Worm (Caenorhabditis elegans) whole organism, late embryonic: ENCODE results near the gene F49H12.3.

Experiments used
- C38D4.7 ChIP-seq: fragments of 200-800 bp; sonication (Bioruptor generic); optimal IDR thresholded peaks from 2 replicates; lab custom pipeline; 2018; ENCODE audit warnings: mild to moderate bottlenecking, missing genetic modification characterization, moderate library complexity, missing compliant biosample characterization
- T23F11.4 ChIP-seq: fragments of 200-800 bp; sonication (Bioruptor generic); optimal IDR thresholded peaks from 2 replicates; lab custom pipeline; 2018; ENCODE audit warnings: mild to moderate bottlenecking, missing genetic modification characterization, missing compliant biosample characterization
- ahr-1 ChIP-seq: sonication (generic microtip); optimal IDR thresholded peaks from 2 replicates; lab custom pipeline; 2016; ENCODE audit warnings: missing genetic modification characterization, missing compliant biosample characterization
- ceh-14 ChIP-seq: sonication (generic microtip); optimal IDR thresholded peaks from 2 replicates; lab custom pipeline; 2016; ENCODE audit warnings: missing genotype, missing genetic modification characterization, missing compliant biosample characterization
- ceh-18 ChIP-seq: sonication (generic microtip); optimal IDR thresholded peaks from 2 replicates; lab custom pipeline; 2016; ENCODE audit warnings: missing genetic modification characterization, missing compliant biosample characterization
- ceh-34 ChIP-seq: sonication (generic microtip); optimal IDR thresholded peaks from 2 replicates; lab custom pipeline; 2016; ENCODE audit warnings: mild to moderate bottlenecking, missing genetic modification characterization, missing compliant biosample characterization
- ceh-45 ChIP-seq: fragments of 200-800 bp; sonication (Bioruptor generic); IDR thresholded peaks from 2 replicates; pipeline ENCODE4 v1.3.6; 2022; ENCODE audit warnings: missing genetic modification reagents, missing genetic modification characterization, missing compliant biosample characterization
- dmd-4 ChIP-seq: sonication (generic microtip); optimal IDR thresholded peaks from 2 replicates; lab custom pipeline; 2016; ENCODE audit warnings: borderline replicate concordance, missing genetic modification characterization, missing compliant biosample characterization
- dve-1 ChIP-seq: sonication (generic microtip); optimal IDR thresholded peaks from 2 replicates; lab custom pipeline; 2017; ENCODE audit warnings: antibody characterized with exemption, mild to moderate bottlenecking, missing genetic modification characterization, missing compliant biosample characterization
- elt-4 ChIP-seq: sonication (generic microtip); optimal IDR thresholded peaks from 2 replicates; lab custom pipeline; 2016; ENCODE audit warnings: missing genetic modification characterization, missing compliant biosample characterization
- fkh-10 ChIP-seq: fragments of 150-350 bp; optimal IDR thresholded peaks from 2 replicates; lab custom pipeline; 2014; ENCODE audit warnings: missing biosample characterization, missing genetic modification reagents, missing genetic modification characterization
- fkh-6 ChIP-seq: sonication (generic microtip); optimal IDR thresholded peaks from 2 replicates; lab custom pipeline; 2016; ENCODE audit warnings: missing genetic modification characterization, missing compliant biosample characterization
- hlh-15 ChIP-seq: sonication (generic microtip); optimal IDR thresholded peaks from 2 replicates; lab custom pipeline; 2016; ENCODE audit warnings: missing genetic modification characterization, missing compliant biosample characterization
- hlh-30 ChIP-seq: sonication (generic microtip); optimal IDR thresholded peaks from 2 replicates; lab custom pipeline; 2017; ENCODE audit warnings: antibody characterized with exemption, missing genetic modification characterization, missing compliant biosample characterization; ENCODE audit not compliant: insufficient read depth
- hlh-6 ChIP-seq: sonication (generic microtip); optimal IDR thresholded peaks from 2 replicates; lab custom pipeline; 2016; ENCODE audit warnings: missing genotype, missing genetic modification characterization, missing compliant biosample characterization
- hlh-8 ChIP-seq: sonication (generic microtip); optimal IDR thresholded peaks from 2 replicates; lab custom pipeline; 2016; ENCODE audit warnings: missing genotype, missing genetic modification characterization, missing compliant biosample characterization
- lim-6 ChIP-seq: sonication (generic microtip); optimal IDR thresholded peaks from 2 replicates; lab custom pipeline; 2016; ENCODE audit warnings: missing genetic modification characterization, missing compliant biosample characterization
- lin-11 ChIP-seq: fragments of 200-800 bp; sonication (Bioruptor generic); optimal IDR thresholded peaks from 2 replicates; lab custom pipeline; 2018; ENCODE audit warnings: mild to moderate bottlenecking, missing genetic modification characterization, missing compliant biosample characterization
- madf-2 ChIP-seq: sonication (generic microtip); optimal IDR thresholded peaks from 2 replicates; lab custom pipeline; 2017; ENCODE audit warnings: missing genetic modification characterization, missing compliant biosample characterization
- mec-3 ChIP-seq: sonication (generic microtip); optimal IDR thresholded peaks from 2 replicates; lab custom pipeline; 2016; ENCODE audit warnings: borderline replicate concordance, missing genetic modification characterization, missing compliant biosample characterization
- nhr-11 ChIP-seq: fragments of 150-350 bp; optimal IDR thresholded peaks from 2 replicates; lab custom pipeline; 2014; ENCODE audit warnings: missing biosample characterization, missing genetic modification characterization
- npax-4 ChIP-seq: sonication (generic microtip); optimal IDR thresholded peaks from 2 replicates; lab custom pipeline; 2016; ENCODE audit warnings: missing genetic modification characterization, missing compliant biosample characterization
- pat-9 ChIP-seq: fragments of 200-800 bp; sonication (Bioruptor generic); optimal IDR thresholded peaks from 2 replicates; lab custom pipeline; 2018; ENCODE audit warnings: mild to moderate bottlenecking, missing genetic modification characterization, moderate library complexity, missing compliant biosample characterization
- pax-1 ChIP-seq: fragments of 150-350 bp; optimal IDR thresholded peaks from 2 replicates; lab custom pipeline; 2014; ENCODE audit warnings: missing biosample characterization, missing genetic modification characterization
- sdc-2 ChIP-seq: sonication (generic microtip); optimal IDR thresholded peaks from 2 replicates; lab custom pipeline; 2016; ENCODE audit warnings: missing genotype, missing genetic modification characterization, missing compliant biosample characterization
- syd-9 ChIP-seq: sonication (generic microtip); optimal IDR thresholded peaks from 2 replicates; lab custom pipeline; 2016; ENCODE audit warnings: mild to moderate bottlenecking, missing genetic modification characterization, moderate library complexity, missing compliant biosample characterization
- tbx-2 ChIP-seq: sonication (generic microtip); optimal IDR thresholded peaks from 2 replicates; lab custom pipeline; 2016; ENCODE audit warnings: missing genetic modification characterization, missing compliant biosample characterization
- ttx-3 ChIP-seq: sonication (generic microtip); optimal IDR thresholded peaks from 2 replicates; lab custom pipeline; 2016; ENCODE audit warnings: missing genetic modification reagents, missing genetic modification characterization, missing compliant biosample characterization
- unc-3 ChIP-seq, 2 experiments: fragments of 200-800 bp in 1 of 2; sonication (Bioruptor generic) in 1 of 2; sonication (generic microtip) in 1 of 2; conservative IDR thresholded peaks in 1 of 2; optimal IDR thresholded peaks in 1 of 2; 2 replicates each; pipeline versions ENCODE4 v1.3.6 to Lab custom; 2016 to 2022; ENCODE audit warnings: missing compliant biosample characterization in 2 of 2, missing genetic modification characterization in 2 of 2, missing genetic modification reagents in 1 of 2
- unc-42 ChIP-seq: sonication (generic microtip); optimal IDR thresholded peaks from 2 replicates; lab custom pipeline; 2016; ENCODE audit warnings: missing genotype, missing genetic modification characterization, missing compliant biosample characterization
- unc-55 ChIP-seq: sonication (generic microtip); optimal IDR thresholded peaks from 2 replicates; lab custom pipeline; 2017; ENCODE audit warnings: missing biosample characterization, missing genetic modification reagents, missing genetic modification characterization
- unc-86 ChIP-seq: sonication (generic microtip); optimal IDR thresholded peaks from 2 replicates; lab custom pipeline; 2016; ENCODE audit warnings: missing genetic modification characterization, missing compliant biosample characterization
- zip-5 ChIP-seq: sonication (generic microtip); optimal IDR thresholded peaks from 2 replicates; lab custom pipeline; 2016; ENCODE audit warnings: missing genetic modification characterization, missing compliant biosample characterization

The F49H12.3 gene

DNA sequence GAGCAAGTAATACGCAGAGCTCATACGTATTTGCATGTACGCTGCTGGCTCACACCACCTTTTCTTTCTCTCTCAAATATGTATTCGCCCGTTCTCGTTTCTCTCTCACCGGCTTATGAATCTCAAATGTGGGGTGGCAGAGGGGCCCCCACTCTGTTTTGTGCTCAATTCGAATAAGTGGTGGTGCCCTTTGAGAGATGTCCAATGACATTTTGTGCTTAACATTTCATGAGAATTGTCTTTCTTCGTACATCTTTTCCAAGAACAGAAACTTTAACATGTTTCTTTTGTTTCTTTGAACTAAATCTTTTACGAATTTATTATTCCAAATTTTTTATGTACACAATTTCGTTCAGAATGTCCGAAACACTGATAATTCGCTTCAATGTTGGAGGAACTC lies at the start of gene F49H12.3:
F49H12.3 (plus strand) TSS at position 357 of the 400 bp plus-strand sequence.
- TF ChIP-seq nhr-11 (no peak), C38D4.7 (GFP tag; lab: Kevin White, UChicago) (no peak), ceh-14 (tag; lab: Kevin White, UChicago) (no peak), lim-6 (tag; lab: Kevin White, UChicago) (no peak), sdc-2 (tag; lab: Kevin White, UChicago) (no peak), unc-3 (GFP tag; conservative IDR thresholded peaks at IDR 0.05; lab: Robert Waterston, UW) (no peak), unc-3 (tag; optimal IDR thresholded peaks at IDR 0.05; lab: Kevin White, UChicago) (no peak), mec-3 (tag; lab: Kevin White, UChicago) (no peak), hlh-30 (tag; lab: Kevin White, UChicago) (no peak), hlh-15 (tag; lab: Kevin White, UChicago) (no peak), unc-55 (GFP tag; lab: Kevin White, UChicago) (no peak), ttx-3 (tag; lab: Kevin White, UChicago) (no peak), unc-42 (tag; lab: Kevin White, UChicago) (no peak), dve-1 (tag; lab: Kevin White, UChicago) (no peak), unc-86 (tag; lab: Kevin White, UChicago) (no peak), ahr-1 (no peak)

DNA sequence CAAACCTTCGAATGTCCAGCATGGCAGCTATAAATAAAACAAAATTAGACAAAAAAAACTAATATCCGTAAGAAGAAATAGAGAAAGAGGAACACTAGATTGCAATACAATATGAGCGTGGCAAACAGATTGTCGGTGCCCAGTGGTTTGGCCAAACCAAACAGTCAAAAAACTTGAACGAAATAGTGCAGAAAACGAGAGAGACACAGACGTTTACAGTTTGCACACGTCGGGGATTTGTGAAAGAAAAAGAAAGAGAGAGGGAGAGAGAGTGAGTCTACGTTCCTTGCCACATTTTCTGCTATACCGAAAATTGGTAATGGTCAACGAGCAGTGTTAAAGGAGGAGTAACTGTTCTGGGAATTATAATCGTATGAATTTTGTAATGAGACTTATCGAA lies 49.0 kb upstream of the F49H12.3 start, which contains the start of gene ergi-1:
ergi-1 (minus strand) TSS at position 101 of the 400 bp plus-strand sequence.
- no peak for TF ChIP-seq hlh-8 (tag; lab: Kevin White, UChicago)
- no peak for TF ChIP-seq hlh-6
- no peak for TF ChIP-seq syd-9 (tag; lab: Kevin White, UChicago)

DNA sequence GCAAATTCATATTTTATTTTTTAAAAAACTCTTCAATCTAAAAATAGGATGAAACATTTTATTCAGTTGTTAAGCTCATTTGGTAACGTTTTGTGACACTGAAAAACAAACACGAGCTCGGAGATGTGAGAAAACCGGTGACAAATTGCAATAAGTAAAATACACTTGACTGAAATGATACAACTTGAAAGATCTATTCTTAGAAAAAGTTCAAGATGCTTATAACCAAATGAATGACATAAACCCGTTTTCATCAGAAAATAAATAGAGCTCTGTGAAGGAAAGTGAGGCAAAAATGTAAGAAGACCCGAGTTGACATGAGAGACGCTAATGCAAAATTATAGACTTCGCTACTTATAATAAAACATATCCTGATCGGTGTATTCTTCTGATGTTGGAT lies 44.8 kb upstream of the F49H12.3 start, which contains the start of gene smex-2:
smex-2 (minus strand) TSS at position 101 of the 400 bp plus-strand sequence.
- no peak for TF ChIP-seq pax-1
- no peak for TF ChIP-seq ceh-18
- TF ChIP-seq lin-11 (tag; lab: Kevin White, UChicago): no peak
- TF ChIP-seq sdc-2 (tag; lab: Kevin White, UChicago): no peak
- TF ChIP-seq ceh-45 (GFP tag; lab: Robert Waterston, UW): no peak
- TF ChIP-seq fkh-10 (GFP tag; lab: Kevin White, UChicago): no peak
- TF ChIP-seq T23F11.4 (GFP tag; lab: Kevin White, UChicago): no peak
- TF ChIP-seq npax-4 (tag; lab: Kevin White, UChicago): no peak
- TF ChIP-seq ceh-34 (tag; lab: Kevin White, UChicago): no peak
- no peak for TF ChIP-seq unc-86 (tag; lab: Kevin White, UChicago)
- no peak for TF ChIP-seq zip-5
- TF ChIP-seq elt-4 (tag; lab: Kevin White, UChicago): no peak
- no peak for TF ChIP-seq dmd-4
- TF ChIP-seq pat-9 (tag; lab: Kevin White, UChicago): no peak
- no peak for TF ChIP-seq unc-3 (GFP tag; conservative IDR thresholded peaks at IDR 0.05; lab: Robert Waterston, UW)
- no peak for TF ChIP-seq unc-3 (tag; optimal IDR thresholded peaks at IDR 0.05; lab: Kevin White, UChicago)
- TF ChIP-seq tbx-2 (tag; lab: Kevin White, UChicago): no peak
- no peak for TF ChIP-seq madf-2 (tag; lab: Kevin White, UChicago)

DNA sequence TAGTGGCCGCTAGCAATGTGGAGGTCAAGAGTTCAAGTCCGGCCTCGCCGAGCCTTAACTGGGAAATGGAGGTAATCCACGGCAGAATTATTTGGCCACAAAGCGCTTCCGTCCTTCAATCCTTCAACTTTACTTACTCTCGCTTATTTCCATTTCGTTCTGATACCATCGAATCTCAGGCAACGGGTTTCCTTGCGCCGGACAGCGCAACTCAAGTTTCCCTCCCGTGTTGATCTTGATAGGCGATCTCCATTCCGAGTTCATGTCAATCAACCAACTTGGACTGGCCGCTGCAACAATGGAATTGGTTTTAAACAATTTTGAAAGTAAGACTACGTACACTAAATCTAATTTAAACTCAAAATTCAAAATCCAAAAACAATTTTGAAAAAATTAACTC lies 43.3 kb upstream of the F49H12.3 start:
- no peak for TF ChIP-seq fkh-6 (tag; lab: Kevin White, UChicago)
- no peak for TF ChIP-seq madf-2 (tag; lab: Kevin White, UChicago)
